Fruit fly (Drosophila melanogaster): Measurements from ENCODE around the gene Cpr92F.

Cpr92F gene

DNA sequence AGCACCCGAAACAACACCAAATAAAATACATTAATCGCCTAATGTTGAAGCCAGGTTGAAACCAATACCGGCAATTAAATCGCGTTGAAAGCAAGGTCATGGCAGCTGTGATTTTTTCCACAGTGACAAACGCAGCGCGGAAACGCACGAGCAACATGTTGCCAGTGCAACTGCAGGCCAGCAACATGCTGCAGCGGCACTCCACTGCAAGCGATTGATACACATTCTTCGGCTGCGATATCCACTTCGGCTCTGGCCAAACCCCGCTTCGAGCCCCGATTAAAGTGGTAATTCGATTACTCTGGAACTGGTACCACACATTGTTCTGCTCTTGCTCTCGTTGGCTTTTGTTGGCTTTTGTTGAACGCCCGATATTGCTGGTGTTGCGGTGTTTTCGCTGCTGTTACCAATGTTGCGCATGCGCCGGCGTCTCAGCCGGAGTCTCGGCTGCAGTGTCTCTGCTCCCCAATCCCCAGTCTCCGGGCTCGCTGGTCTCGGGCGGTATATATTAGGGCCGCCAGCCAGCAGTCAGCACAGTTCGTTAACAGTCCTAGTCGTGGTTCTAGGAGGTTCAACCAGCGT lies at the start of gene Cpr92F:
Cpr92F (plus strand) TSS at position 532 of the 582 bp plus-strand sequence.
- no peak for TF ChIP-seq Sin3A (optimal IDR thresholded peaks at IDR 0.05)
- no peak for TF ChIP-seq insv (optimal IDR thresholded peaks at IDR 0.05)
- no peak for TF ChIP-seq Myc (optimal IDR thresholded peaks at IDR 0.05)
- no peak for TF ChIP-seq ttk (optimal IDR thresholded peaks at IDR 0.05)

DNA sequence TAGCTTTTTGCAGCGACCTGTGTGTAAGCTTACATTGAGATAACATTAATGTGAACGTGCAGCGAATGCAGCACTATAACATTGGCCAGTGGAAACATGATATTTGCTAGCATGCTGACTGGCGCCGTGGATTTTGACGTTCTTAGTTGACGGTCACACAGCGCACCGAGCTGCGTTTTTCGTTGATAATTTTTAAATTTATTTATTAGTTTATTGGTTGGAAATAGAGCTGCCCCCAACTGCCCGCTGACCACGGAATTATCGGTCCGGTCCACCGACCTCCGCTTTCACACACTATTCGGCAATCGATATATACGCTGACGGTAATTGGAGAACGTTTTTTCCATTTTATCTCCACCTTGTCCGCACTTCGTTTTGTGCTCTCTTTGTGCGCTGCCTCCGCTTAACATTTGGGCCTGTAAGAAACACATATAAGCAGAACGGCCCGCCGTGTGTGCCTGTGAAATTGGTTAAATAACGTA lies 47.5 kb upstream of the Cpr92F start, which contains the start of gene H:
H (plus strand) TSS at position 134 of the 482 bp plus-strand sequence.
- TF ChIP-seq Sin3A (optimal IDR thresholded peaks at IDR 0.05) = no peak
- TF ChIP-seq h (optimal IDR thresholded peaks at IDR 0.05) = no peak
- TF ChIP-seq psq (optimal IDR thresholded peaks at IDR 0.05) = no peak
- no peak for TF ChIP-seq Myc (optimal IDR thresholded peaks at IDR 0.05)
- TF ChIP-seq insv (optimal IDR thresholded peaks at IDR 0.05) = no peak
- TF ChIP-seq ttk (optimal IDR thresholded peaks at IDR 0.05) = no peak

DNA sequence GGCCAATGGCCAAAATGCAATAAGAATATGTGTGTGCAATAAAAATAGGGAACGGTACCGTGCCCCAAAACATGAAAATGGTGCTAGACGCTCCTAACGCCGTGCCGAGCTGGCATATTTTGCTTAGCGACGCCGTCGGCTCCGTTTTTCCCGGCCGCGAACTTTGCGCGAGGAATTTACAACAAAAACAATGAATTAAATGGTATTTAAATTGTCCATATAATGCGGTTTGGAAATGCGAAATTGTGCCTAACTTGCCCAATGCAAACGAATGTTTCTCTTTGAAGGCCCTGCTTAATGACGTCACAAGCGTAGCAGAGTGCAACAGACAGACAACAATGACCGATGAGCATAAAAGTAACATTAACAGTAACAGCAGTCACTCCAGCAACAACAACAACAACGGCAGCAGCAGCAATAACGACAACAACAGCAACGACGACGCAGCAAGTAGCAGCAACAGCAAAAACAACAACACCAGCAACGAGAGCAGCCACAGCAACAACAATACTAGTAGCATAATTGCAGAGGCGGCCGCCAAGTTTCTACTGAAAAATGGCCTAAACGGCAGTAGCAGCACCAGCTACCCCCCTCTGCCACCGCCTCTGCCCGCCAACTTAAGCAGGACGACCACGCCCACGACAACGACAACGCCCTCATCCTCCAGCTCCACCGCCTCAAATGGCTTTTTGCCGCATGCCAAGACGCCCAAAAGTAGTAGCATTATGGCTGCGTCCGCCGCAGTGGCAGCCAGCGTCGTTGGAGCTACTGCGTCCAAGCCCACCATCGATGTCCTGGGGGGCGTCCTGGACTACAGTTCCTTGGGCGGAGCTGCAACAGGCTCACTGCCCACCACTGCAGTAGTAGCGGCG lies 46.8 kb upstream of the Cpr92F start:
- no peak for TF ChIP-seq Myc (optimal IDR thresholded peaks at IDR 0.05)
- TF ChIP-seq ttk (optimal IDR thresholded peaks at IDR 0.05) = no peak
- no peak for TF ChIP-seq insv (optimal IDR thresholded peaks at IDR 0.05)
- TF ChIP-seq psq (optimal IDR thresholded peaks at IDR 0.05) = no peak
- TF ChIP-seq h (optimal IDR thresholded peaks at IDR 0.05) = no peak
- no peak for TF ChIP-seq Sin3A (optimal IDR thresholded peaks at IDR 0.05)

DNA sequence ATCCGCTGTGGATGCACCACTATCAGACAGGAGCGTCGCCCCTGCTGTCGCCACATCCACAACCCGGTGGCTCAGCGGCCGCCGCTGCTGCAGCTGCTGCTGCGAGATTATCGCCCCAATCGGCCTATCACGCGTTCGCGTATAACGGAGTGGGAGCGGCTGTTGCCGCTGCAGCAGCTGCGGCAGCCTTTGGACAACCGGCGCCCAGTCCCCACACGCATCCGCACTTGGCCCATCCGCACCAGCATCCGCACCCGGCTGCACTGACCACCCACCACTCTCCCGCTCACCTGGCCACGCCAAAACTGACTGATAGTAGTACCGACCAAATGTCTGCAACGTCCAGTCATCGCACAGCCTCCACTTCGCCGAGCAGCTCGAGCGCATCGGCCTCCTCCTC lies 43.2 kb upstream of the Cpr92F start:
- no peak for TF ChIP-seq psq (optimal IDR thresholded peaks at IDR 0.05)
- TF ChIP-seq insv (optimal IDR thresholded peaks at IDR 0.05) = no peak
- no peak for TF ChIP-seq Sin3A (optimal IDR thresholded peaks at IDR 0.05)
- no peak for TF ChIP-seq ttk (optimal IDR thresholded peaks at IDR 0.05)
- no peak for TF ChIP-seq Myc (optimal IDR thresholded peaks at IDR 0.05)
- TF ChIP-seq h (optimal IDR thresholded peaks at IDR 0.05) = no peak

- TF ChIP-seq Sin3A (optimal IDR thresholded peaks at IDR 0.05) = no peak
- TF ChIP-seq insv (optimal IDR thresholded peaks at IDR 0.05) = no peak
- no peak for TF ChIP-seq ttk (optimal IDR thresholded peaks at IDR 0.05)
- TF ChIP-seq psq (optimal IDR thresholded peaks at IDR 0.05) = no peak
- no peak for TF ChIP-seq h (optimal IDR thresholded peaks at IDR 0.05)
- TF ChIP-seq Myc (optimal IDR thresholded peaks at IDR 0.05) = no peak
These were observed 35.4 kb upstream of the Cpr92F start for dm6 chr3R:20633984-20634446.

DNA sequence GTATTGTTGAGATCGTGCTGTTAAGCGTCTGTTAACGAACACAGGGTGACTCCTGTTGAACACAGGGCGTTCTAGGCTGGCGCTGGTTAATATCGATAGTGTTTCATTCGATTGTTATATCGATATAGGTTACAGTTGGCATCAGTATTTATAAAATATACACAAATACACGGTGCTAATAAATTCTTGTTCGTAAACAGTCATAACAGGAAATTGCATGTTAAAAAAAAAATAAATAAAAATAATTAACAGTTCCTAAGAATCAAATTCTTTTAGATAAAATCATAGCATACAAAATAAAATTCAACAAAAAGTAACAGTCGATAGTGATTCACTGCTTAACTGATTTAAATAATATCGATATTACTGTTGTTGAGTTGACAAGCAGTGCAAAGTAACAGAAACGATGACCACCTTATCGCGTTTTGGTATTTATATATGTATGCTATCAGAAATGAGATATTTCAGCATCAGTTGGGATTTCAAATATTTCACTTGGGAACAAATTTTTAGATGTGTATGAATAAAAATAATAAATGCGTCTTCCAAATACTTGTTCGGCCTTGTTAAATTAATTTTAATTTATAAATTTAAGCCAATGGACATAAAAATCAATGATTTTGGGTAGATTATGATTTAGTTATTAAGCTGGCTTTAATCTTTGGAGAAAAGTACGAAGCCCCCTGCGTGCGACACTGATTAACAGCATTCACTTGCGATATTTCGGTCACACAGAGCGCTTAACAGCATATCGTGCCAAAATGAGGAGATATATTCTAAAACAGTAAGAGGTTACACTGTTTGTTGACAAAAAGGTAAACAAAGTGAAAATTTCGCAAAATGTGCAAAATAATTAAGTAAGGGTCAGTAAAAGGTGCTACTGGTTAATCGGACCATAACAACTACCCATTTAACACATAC lies 34.4 kb upstream of the Cpr92F start, which contains the start of the genes Pi3K92E and Lrrk:
Pi3K92E (minus strand) TSS at position 59 of the 921 bp plus-strand sequence.
Lrrk (plus strand) TSS at position 807 of the 921 bp plus-strand sequence.
- TF ChIP-seq insv (optimal IDR thresholded peaks at IDR 0.05) (no peak), ttk (optimal IDR thresholded peaks at IDR 0.05) (no peak), Myc (optimal IDR thresholded peaks at IDR 0.05) (no peak), h (optimal IDR thresholded peaks at IDR 0.05) (no peak), psq (optimal IDR thresholded peaks at IDR 0.05) (no peak), Sin3A (optimal IDR thresholded peaks at IDR 0.05) (no peak)

- TF ChIP-seq Sin3A (optimal IDR thresholded peaks at IDR 0.05) = no peak
- TF ChIP-seq ttk (optimal IDR thresholded peaks at IDR 0.05) = no peak
- no peak for TF ChIP-seq psq (optimal IDR thresholded peaks at IDR 0.05)
- no peak for TF ChIP-seq insv (optimal IDR thresholded peaks at IDR 0.05)
- TF ChIP-seq Myc (optimal IDR thresholded peaks at IDR 0.05) = no peak
- no peak for TF ChIP-seq h (optimal IDR thresholded peaks at IDR 0.05)
These were observed 33.6 kb upstream of the Cpr92F start for dm6 chr3R:20635735-20636134.

dm6 chr3R:20648616-20649015 lies 20.8 kb upstream of the Cpr92F start, which contains the start of gene GluRIIE:
GluRIIE (minus strand) TSS chr3R:20648716.
- TF ChIP-seq psq (optimal IDR thresholded peaks at IDR 0.05) (no peak), insv (optimal IDR thresholded peaks at IDR 0.05) (no peak), Myc (optimal IDR thresholded peaks at IDR 0.05) (no peak), ttk (optimal IDR thresholded peaks at IDR 0.05) (no peak), Sin3A (optimal IDR thresholded peaks at IDR 0.05) (no peak), h (optimal IDR thresholded peaks at IDR 0.05) (no peak)

- TF ChIP-seq Myc (optimal IDR thresholded peaks at IDR 0.05) = no peak
These were observed 17.0 kb upstream of the Cpr92F start, which contains the start of gene GluRIID for dm6 chr3R:20652350-20652749. GluRIID (minus strand) TSS chr3R:20652450.

DNA sequence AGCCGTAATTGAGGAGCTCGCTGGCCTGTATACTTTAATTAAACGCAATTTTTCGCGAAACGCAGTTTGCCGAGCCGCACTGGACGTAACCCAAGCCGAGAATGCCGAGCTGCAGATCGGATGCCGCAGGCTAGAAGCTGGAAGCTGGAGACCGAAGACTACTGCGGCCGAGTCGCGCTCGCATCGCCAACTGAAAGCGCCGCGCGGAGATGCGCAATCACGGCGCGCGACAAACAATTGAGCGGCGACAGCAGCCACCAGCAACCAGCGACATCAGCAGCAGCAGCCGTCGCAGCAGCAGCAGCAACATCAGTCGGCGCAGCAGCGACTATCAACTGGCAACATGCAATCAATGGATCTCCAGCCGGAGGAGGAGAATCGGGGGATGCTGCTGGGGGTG lies 12.7 kb upstream of the Cpr92F start:
- TF ChIP-seq h (optimal IDR thresholded peaks at IDR 0.05) (no peak), Sin3A (optimal IDR thresholded peaks at IDR 0.05) (no peak), Myc (optimal IDR thresholded peaks at IDR 0.05) (no peak), ttk (optimal IDR thresholded peaks at IDR 0.05) (no peak), psq (optimal IDR thresholded peaks at IDR 0.05) (no peak), insv (optimal IDR thresholded peaks at IDR 0.05) (no peak)

DNA sequence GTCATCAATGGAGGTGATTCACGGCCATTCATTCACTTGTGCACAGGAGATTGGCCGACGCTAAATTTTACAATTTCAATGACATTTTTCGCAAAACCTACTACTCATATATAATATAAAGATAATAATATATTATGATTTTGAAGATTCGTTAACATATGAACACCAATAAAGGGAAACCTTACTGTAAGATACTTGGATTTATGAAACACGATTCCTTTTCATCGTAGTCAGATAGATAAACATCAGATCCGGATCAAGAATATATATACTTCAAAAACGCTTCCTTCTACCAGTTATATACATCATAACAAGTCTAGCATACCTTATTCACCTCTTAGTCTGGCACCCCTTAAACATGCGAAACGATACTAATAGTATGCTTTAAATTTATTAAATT lies 9.6 kb upstream of the Cpr92F start, which contains the start of gene Nep4:
Nep4 (minus strand) TSS at position 101 of the 400 bp plus-strand sequence.
- TF ChIP-seq Myc (optimal IDR thresholded peaks at IDR 0.05) = no peak

Measured in Kc167 (cell line).